Fruit fly (Drosophila melanogaster) whole organism, embryonic: ENCODE results near the gene CG14354.

ENCODE experiments used
- BtbVII ChIP-seq: fragments of 200-800 bp; sonication (Bioruptor generic); optimal IDR thresholded peaks from 3 replicates; lab custom pipeline; 2017; ENCODE audit warnings: missing biosample characterization, mild to moderate bottlenecking, missing genetic modification characterization
- CG10321 ChIP-seq: fragments of 200-800 bp; sonication (Bioruptor generic); IDR thresholded peaks from 2 replicates; pipeline ENCODE4 v1.3.6; 2022; ENCODE audit warnings: missing biosample characterization, missing genetic modification characterization
- CG11398 ChIP-seq: fragments of 200-800 bp; sonication (Bioruptor generic); optimal IDR thresholded peaks from 2 replicates; lab custom pipeline; 2016; ENCODE audit warnings: missing biosample characterization, missing genetic modification characterization
- CG12236 ChIP-seq: fragments of 200-800 bp; sonication (Bioruptor generic); optimal IDR thresholded peaks from 2 replicates; lab custom pipeline; 2016; ENCODE audit warnings: missing biosample characterization, missing genetic modification characterization
- CG14014 ChIP-seq: fragments of 200-800 bp; sonication (Bioruptor generic); IDR thresholded peaks from 2 replicates; pipeline ENCODE4 v1.3.6; 2022; ENCODE audit warnings: missing biosample characterization, missing genetic modification characterization
- CG14860 ChIP-seq: fragments of 200-800 bp; sonication (Bioruptor generic); IDR thresholded peaks from 3 replicates; pipeline ENCODE4 v1.3.6; 2022; ENCODE audit warnings: missing biosample characterization, missing genetic modification characterization; ENCODE audit not compliant: partially characterized antibody
- CG1647 ChIP-seq: fragments of 200-800 bp; sonication (Bioruptor generic); optimal IDR thresholded peaks from 3 replicates; lab custom pipeline; 2016; ENCODE audit warnings: missing biosample characterization, missing genetic modification characterization
- CG17912 ChIP-seq: fragments of 200-800 bp; sonication (Bioruptor generic); optimal IDR thresholded peaks from 2 replicates; lab custom pipeline; 2018; ENCODE audit warnings: missing biosample characterization, mild to moderate bottlenecking, missing genetic modification characterization
- CG18262 ChIP-seq: fragments of 200-800 bp; optimal IDR thresholded peaks from 3 replicates; lab custom pipeline; 2019; ENCODE audit warnings: missing biosample characterization, mild to moderate bottlenecking, missing genetic modification characterization, moderate library complexity
- CG31224 ChIP-seq: fragments of 200-800 bp; sonication (Bioruptor generic); IDR thresholded peaks from 2 replicates; pipeline ENCODE4 v1.3.6; 2022; ENCODE audit warnings: missing biosample characterization, missing genetic modification characterization
- CG31441 ChIP-seq: fragments of 200-800 bp; sonication (Bioruptor generic); IDR thresholded peaks from 2 replicates; pipeline ENCODE4 v1.3.6; 2022; ENCODE audit warnings: missing biosample characterization, missing genetic modification characterization
- CG34376 ChIP-seq: fragments of 200-800 bp; sonication (Bioruptor generic); optimal IDR thresholded peaks from 2 replicates; lab custom pipeline; 2018; ENCODE audit warnings: missing biosample characterization, mild to moderate bottlenecking, missing genetic modification characterization
- CG4328 ChIP-seq: fragments of 200-800 bp; sonication (Bioruptor generic); optimal IDR thresholded peaks from 3 replicates; lab custom pipeline; 2017; ENCODE audit warnings: missing biosample characterization, missing genetic modification reagents, missing genetic modification characterization
- CG4404 ChIP-seq: fragments of 200-800 bp; sonication (Bioruptor generic); IDR thresholded peaks from 2 replicates; pipeline ENCODE4 v1.3.6; 2022; ENCODE audit warnings: missing biosample characterization, missing genetic modification characterization
- CG7372 ChIP-seq: fragments of 200-800 bp; sonication (Bioruptor generic); IDR thresholded peaks from 2 replicates; pipeline ENCODE4 v1.3.6; 2022; ENCODE audit warnings: missing biosample characterization, missing genetic modification characterization
- CG8281 ChIP-seq: fragments of 200-800 bp; sonication (Bioruptor generic); optimal IDR thresholded peaks from 2 replicates; lab custom pipeline; 2018; ENCODE audit warnings: missing biosample characterization, mild to moderate bottlenecking, missing genetic modification characterization, moderate library complexity
- CG8478 ChIP-seq: fragments of >200 bp; optimal IDR thresholded peaks from 2 replicates; lab custom pipeline; 2018
- CG8924 ChIP-seq: fragments of 200-800 bp; optimal IDR thresholded peaks from 3 replicates; lab custom pipeline; 2019; ENCODE audit warnings: missing biosample characterization, mild to moderate bottlenecking, missing genetic modification characterization, moderate library complexity
- Camta ChIP-seq: fragments of 200-800 bp; sonication (Bioruptor generic); optimal IDR thresholded peaks from 2 replicates; lab custom pipeline; 2016; ENCODE audit warnings: missing biosample characterization, missing genetic modification characterization
- Dek ChIP-seq: fragments of 200-800 bp; sonication (Bioruptor generic); optimal IDR thresholded peaks from 3 replicates; lab custom pipeline; 2019; ENCODE audit warnings: missing biosample characterization, mild to moderate bottlenecking, missing genetic modification characterization, moderate library complexity
- Dip3 ChIP-seq: fragments of 200-800 bp; sonication (Bioruptor generic); optimal IDR thresholded peaks from 3 replicates; lab custom pipeline; 2016; ENCODE audit warnings: missing biosample characterization, missing genetic modification characterization
- Dp ChIP-seq: fragments of 200-800 bp; sonication (Bioruptor generic); optimal IDR thresholded peaks from 2 replicates; lab custom pipeline; 2018; ENCODE audit warnings: missing biosample characterization, mild to moderate bottlenecking, missing genetic modification characterization, moderate library complexity
- Dref ChIP-seq: fragments of 200-800 bp; sonication (Bioruptor generic); IDR thresholded peaks from 2 replicates; pipeline ENCODE4 v1.3.6; 2022; ENCODE audit warnings: missing biosample characterization, missing genetic modification characterization
- E2f1 ChIP-seq: fragments of 200-800 bp; sonication (Bioruptor generic); IDR thresholded peaks from 2 replicates; pipeline ENCODE4 v1.3.6; 2022; ENCODE audit warnings: missing biosample characterization, missing genetic modification characterization
- GATAe ChIP-seq: fragments of 200-800 bp; sonication (Bioruptor generic); conservative IDR thresholded peaks from 2 replicates; pipeline ENCODE4 v1.3.6; 2022; ENCODE audit warnings: missing biosample characterization, missing genetic modification characterization
- Gug ChIP-seq: fragments of 200-800 bp; sonication (Bioruptor generic); IDR thresholded peaks from 4 replicates; pipeline ENCODE4 v1.3.6; 2022; ENCODE audit warnings: missing biosample characterization, missing genetic modification characterization
- H2.0 ChIP-seq: fragments of 200-800 bp; sonication (Bioruptor generic); IDR thresholded peaks from 2 replicates; pipeline ENCODE4 v1.3.6; 2022; ENCODE audit warnings: missing biosample characterization, missing genetic modification characterization
- Hr39 ChIP-seq: fragments of >200 bp; optimal IDR thresholded peaks from 2 replicates; lab custom pipeline; 2017
- MESR4 ChIP-seq: fragments of 200-800 bp; sonication (Bioruptor generic); optimal IDR thresholded peaks from 2 replicates; lab custom pipeline; 2018; ENCODE audit warnings: missing biosample characterization, mild to moderate bottlenecking, missing genetic modification characterization, moderate library complexity
- MTF-1 ChIP-seq: fragments of 200-800 bp; sonication (Bioruptor generic); optimal IDR thresholded peaks from 2 replicates; lab custom pipeline; 2018; ENCODE audit warnings: missing biosample characterization, mild to moderate bottlenecking, missing genetic modification characterization, borderline replicate concordance
- Ptx1 ChIP-seq: fragments of 200-800 bp; sonication (Bioruptor generic); IDR thresholded peaks from 2 replicates; pipeline ENCODE4 v1.3.6; 2022; ENCODE audit warnings: missing biosample characterization, missing genetic modification characterization
- Ravus ChIP-seq: fragments of 200-800 bp; sonication (Bioruptor generic); IDR thresholded peaks from 2 replicates; pipeline ENCODE4 v1.3.6; 2022; ENCODE audit warnings: missing biosample characterization, missing genetic modification characterization
- Rfx ChIP-seq: fragments of 200-800 bp; sonication (Bioruptor generic); IDR thresholded peaks from 2 replicates; pipeline ENCODE4 v1.3.6; 2022; ENCODE audit warnings: missing biosample characterization, missing genetic modification characterization
- Side ChIP-seq: fragments of 200-800 bp; sonication (Bioruptor generic); optimal IDR thresholded peaks from 2 replicates; lab custom pipeline; 2016; ENCODE audit warnings: missing biosample characterization, missing genetic modification characterization
- Taf1 ChIP-seq: fragments of 200-800 bp; sonication (Bioruptor generic); IDR thresholded peaks from 2 replicates; pipeline ENCODE4 v1.3.6; 2022; ENCODE audit warnings: missing biosample characterization, missing genetic modification characterization
- ac ChIP-seq: fragments of 200-800 bp; sonication (Bioruptor generic); optimal IDR thresholded peaks from 3 replicates; lab custom pipeline; 2017; ENCODE audit warnings: missing biosample characterization, mild to moderate bottlenecking, missing genetic modification characterization
- cato ChIP-seq: fragments of 200-800 bp; sonication (Bioruptor generic); optimal IDR thresholded peaks from 2 replicates; lab custom pipeline; 2016; ENCODE audit warnings: missing biosample characterization, missing genetic modification characterization, borderline replicate concordance
- caup ChIP-seq: fragments of 200-800 bp; sonication (Bioruptor generic); optimal IDR thresholded peaks from 3 replicates; lab custom pipeline; 2017; ENCODE audit warnings: missing biosample characterization, mild to moderate bottlenecking, missing genetic modification characterization, moderate library complexity; ENCODE audit not compliant: severe bottlenecking
- chm ChIP-seq: fragments of 200-800 bp; sonication (Bioruptor generic); IDR thresholded peaks from 2 replicates; pipeline ENCODE4 v1.3.6; 2022; ENCODE audit warnings: missing biosample characterization, missing genetic modification characterization
- cwo ChIP-seq: fragments of 200-800 bp; sonication (Bioruptor generic); optimal IDR thresholded peaks from 3 replicates; lab custom pipeline; 2017; ENCODE audit warnings: missing biosample characterization, missing genetic modification characterization, mild to moderate bottlenecking, moderate library complexity, missing genetic modification reagents
- ems ChIP-seq: fragments of 200-800 bp; sonication (Bioruptor generic); optimal IDR thresholded peaks from 3 replicates; lab custom pipeline; 2016; ENCODE audit warnings: missing biosample characterization, missing genetic modification characterization
- hb ChIP-seq: fragments of 200-800 bp; sonication (Bioruptor generic); IDR thresholded peaks from 3 replicates; pipeline ENCODE4 v1.3.6; 2022; ENCODE audit warnings: missing biosample characterization, missing genetic modification characterization; ENCODE audit not compliant: partially characterized antibody
- hth ChIP-seq: fragments of >200 bp; optimal IDR thresholded peaks from 2 replicates; lab custom pipeline; 2017; ENCODE audit warnings: inconsistent platforms
- ken ChIP-seq: fragments of 200-800 bp; sonication (Bioruptor generic); IDR thresholded peaks from 3 replicates; pipeline ENCODE4 v1.3.6; 2022; ENCODE audit warnings: missing biosample characterization, missing genetic modification characterization
- prd ChIP-seq, 3 experiments: fragments of >200 bp in 2 of 3; fragments of 200-800 bp in 1 of 3; sonication (Bioruptor generic) in 1 of 3; optimal IDR thresholded peaks in 2 of 3; IDR thresholded peaks in 1 of 3; 2 replicates in 2 of 3; 3 replicates in 1 of 3; pipeline versions ENCODE4 v1.3.6 to Lab custom; 2017 to 2022; ENCODE audit warnings: missing biosample characterization in 1 of 3, missing genetic modification characterization in 1 of 3
- pros ChIP-seq: fragments of 200-800 bp; sonication (Bioruptor generic); optimal IDR thresholded peaks from 3 replicates; lab custom pipeline; 2019; ENCODE audit warnings: missing biosample characterization, mild to moderate bottlenecking, missing genetic modification characterization, moderate library complexity
- sens-2 ChIP-seq: fragments of 200-800 bp; sonication (Bioruptor generic); IDR thresholded peaks from 2 replicates; pipeline ENCODE4 v1.3.6; 2022; ENCODE audit warnings: missing biosample characterization, missing genetic modification characterization
- seq ChIP-seq: fragments of 200-800 bp; sonication (Bioruptor generic); IDR thresholded peaks from 2 replicates; pipeline ENCODE4 v1.3.6; 2022; ENCODE audit warnings: missing biosample characterization, missing genetic modification characterization
- slou ChIP-seq: fragments of 200-800 bp; sonication (Bioruptor generic); optimal IDR thresholded peaks from 3 replicates; lab custom pipeline; 2016; ENCODE audit warnings: missing biosample characterization, missing genetic modification characterization
- tgo ChIP-seq: fragments of 200-800 bp; sonication (Bioruptor generic); IDR thresholded peaks from 3 replicates; pipeline ENCODE4 v1.3.6; 2022; ENCODE audit warnings: missing biosample characterization, missing genetic modification characterization
- trem ChIP-seq: fragments of 200-800 bp; optimal IDR thresholded peaks from 3 replicates; lab custom pipeline; 2019; ENCODE audit warnings: missing biosample characterization, mild to moderate bottlenecking, missing genetic modification characterization, moderate library complexity
- usp ChIP-seq: fragments of >200 bp; optimal IDR thresholded peaks from 2 replicates; lab custom pipeline; 2017; ENCODE audit warnings: missing biosample characterization, missing genetic modification characterization
- wor ChIP-seq: fragments of 200-800 bp; sonication (Bioruptor generic); IDR thresholded peaks from 2 replicates; pipeline ENCODE4 v1.3.6; 2022; ENCODE audit warnings: missing biosample characterization, missing genetic modification characterization

The CG14354 gene

DNA sequence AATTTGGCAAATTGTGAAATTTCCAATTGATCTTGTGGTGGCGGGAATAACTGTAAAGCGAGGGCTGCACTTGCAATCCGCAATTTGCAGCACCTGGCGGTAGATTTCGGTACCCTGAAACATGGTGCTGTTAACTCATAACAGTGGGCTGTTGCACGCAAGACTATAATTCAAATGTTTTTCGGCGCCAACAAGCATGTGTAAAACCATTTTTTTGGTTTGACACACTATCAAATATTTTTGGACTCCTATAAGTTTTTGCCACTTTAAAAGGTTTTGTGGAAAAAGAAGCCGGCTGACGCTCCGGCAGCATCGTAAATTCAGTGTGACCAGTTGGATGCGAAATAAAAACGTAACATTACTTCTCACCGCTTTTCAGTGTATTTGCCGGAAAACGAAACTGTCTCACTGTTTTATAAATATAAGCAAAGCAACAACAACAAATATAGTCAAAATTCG lies 36.0 kb downstream of the CG14354 start, which contains the start of the genes CG14545 and CG5886 (continued):
- no peak for TF ChIP-seq CG18262
- TF ChIP-seq CG8478: no peak
- TF ChIP-seq CG10321: no peak
- TF ChIP-seq BtbVII (GFP tag; lab: Kevin White, UChicago): no peak
- no peak for TF ChIP-seq slou
- no peak for TF ChIP-seq CG8281
- TF ChIP-seq CG31224 (GFP tag; lab: Robert Waterston, UW): no peak
- TF ChIP-seq Gug: no peak
- no peak for TF ChIP-seq prd (optimal IDR thresholded peaks at IDR 0.05; lab: Kevin White, UChicago)
- 0 out of 3 replicates have a peak, but pooled peaks have one; percentile 5 for TF ChIP-seq prd (GFP tag; IDR thresholded peaks at IDR 0.05; lab: Robert Waterston, UW)
- TF ChIP-seq E2f1: no peak
- no peak for TF ChIP-seq Taf1 (GFP tag; lab: Robert Waterston, UW)
- TF ChIP-seq GATAe: no peak
- TF ChIP-seq Dek (tag; lab: Kevin White, UChicago): no peak
- no peak for TF ChIP-seq CG17912 (GFP tag; lab: Kevin White, UChicago)
- TF ChIP-seq chm (GFP tag; lab: Robert Waterston, UW): no peak
- TF ChIP-seq CG4404 (GFP tag; lab: Robert Waterston, UW): no peak
- TF ChIP-seq Side: no peak
- no peak for TF ChIP-seq H2.0 (GFP tag; lab: Robert Waterston, UW)
- no peak for TF ChIP-seq CG11398 (GFP tag; lab: Kevin White, UChicago)
- TF ChIP-seq wor (GFP tag; lab: Robert Waterston, UW): no peak
- TF ChIP-seq tgo (GFP tag; lab: Robert Waterston, UW): no peak
- no peak for TF ChIP-seq cato (GFP tag; lab: Kevin White, UChicago)
- TF ChIP-seq caup (GFP tag; lab: Kevin White, UChicago): no peak
- TF ChIP-seq hth: no peak
- no peak for TF ChIP-seq seq
- no peak for TF ChIP-seq MESR4 (GFP tag; lab: Kevin White, UChicago)
- TF ChIP-seq pros (GFP tag; lab: Kevin White, UChicago): no peak
- TF ChIP-seq CG14014 (GFP tag; lab: Robert Waterston, UW): no peak
- TF ChIP-seq ems (GFP tag; lab: Kevin White, UChicago): no peak
- no peak for TF ChIP-seq CG12236
- no peak for TF ChIP-seq cwo
- TF ChIP-seq Dref (GFP tag; lab: Robert Waterston, UW): no peak
- TF ChIP-seq CG14860 (GFP tag; lab: Robert Waterston, UW): no peak
- no peak for TF ChIP-seq usp (GFP tag; lab: Kevin White, UChicago)
- TF ChIP-seq CG34376 (GFP tag; lab: Kevin White, UChicago): no peak
- TF ChIP-seq CG8924 (tag; lab: Kevin White, UChicago): no peak
- TF ChIP-seq ac: no peak
- TF ChIP-seq Camta (GFP tag; lab: Kevin White, UChicago): no peak
- no peak for TF ChIP-seq CG4328
- no peak for TF ChIP-seq CG1647 (GFP tag; lab: Kevin White, UChicago)
- TF ChIP-seq Dip3 (GFP tag; lab: Kevin White, UChicago): no peak
- TF ChIP-seq hb (GFP tag; lab: Robert Waterston, UW): no peak
- TF ChIP-seq Rfx (GFP tag; lab: Robert Waterston, UW): peak; percentile 18; the same call in 1 of the 2 replicates
- TF ChIP-seq Dp (GFP tag; lab: Kevin White, UChicago): peak; percentile 80
- no peak for TF ChIP-seq CG31441 (GFP tag; lab: Robert Waterston, UW)
- TF ChIP-seq MTF-1 (GFP tag; lab: Kevin White, UChicago): no peak
- TF ChIP-seq Ravus: no peak
- TF ChIP-seq trem (tag; lab: Kevin White, UChicago): peak; percentile 82
- no peak for TF ChIP-seq sens-2
- no peak for TF ChIP-seq ken (GFP tag; lab: Robert Waterston, UW)
- TF ChIP-seq CG7372 (GFP tag; lab: Robert Waterston, UW): no peak
- no peak for TF ChIP-seq Hr39
- TF ChIP-seq Ptx1 (GFP tag; lab: Robert Waterston, UW): no peak
